Fruit fly (Drosophila melanogaster): ENCODE data around the gene CG33285.

CG33285 gene

dm6 chr3L:21043894-21044682 lies 44.7 kb downstream of the CG33285 start:
- TF ChIP-seq stwl (tag; optimal IDR thresholded peaks at IDR 0.05) (no peak), sens (GFP tag) (peak; percentile 57), Med (GFP tag) (peak; percentile 54), Ets65A (GFP tag) (peak; percentile 54), ara (GFP tag; IDR thresholded peaks at IDR 0.05) (0 out of 2 replicates have a peak, but pooled peaks have one; percentile 17)

- TF ChIP-seq nerfin-1 (tag; optimal IDR thresholded peaks at IDR 0.05) (peak; percentile 7), CG12769 (tag; optimal IDR thresholded peaks at IDR 0.05) (peak; percentile 40), gcm (GFP tag; optimal IDR thresholded peaks at IDR 0.05) (no peak), wor (GFP tag; IDR thresholded peaks at IDR 0.05) (no peak), crol (GFP tag; IDR thresholded peaks at IDR 0.05) (peak; percentile 81), CG7963 (GFP tag; IDR thresholded peaks at IDR 0.05; ENCODE audit: partially characterized antibody) (0 out of 3 replicates have a peak, but pooled peaks have one; percentile 19), sd (tag; optimal IDR thresholded peaks at IDR 0.05) (peak; percentile 41), cg (GFP tag; optimal IDR thresholded peaks at IDR 0.05) (peak; percentile 63), sr (GFP tag; IDR thresholded peaks at IDR 0.05) (peak; percentile 16; the same call in 1 of the 3 replicates), CG11696 (GFP tag; IDR thresholded peaks at IDR 0.05) (0 out of 2 replicates have a peak, but pooled peaks have one; percentile 15), Trl (optimal IDR thresholded peaks at IDR 0.05) (peak; percentile 15 to 17), Trl (GFP tag; optimal IDR thresholded peaks at IDR 0.05) (no peak)
Measured at dm6 chr3L:21043435-21043834, 45.4 kb downstream of the CG33285 start.

- TF ChIP-seq Dref (GFP tag; IDR thresholded peaks at IDR 0.05) = no peak
- TF ChIP-seq CG1024 (GFP tag; IDR thresholded peaks at IDR 0.05) = no peak
- peak; percentile 56; the same call in 1 of the 3 replicates for TF ChIP-seq ci (GFP tag; IDR thresholded peaks at IDR 0.05)
- TF ChIP-seq CG32772 (GFP tag; IDR thresholded peaks at IDR 0.05) = no peak
- TF ChIP-seq az2 (GFP tag; optimal IDR thresholded peaks at IDR 0.05) = peak; percentile 9
- TF ChIP-seq Hr78 (GFP tag; optimal IDR thresholded peaks at IDR 0.05) = no peak
- no peak for TF ChIP-seq cato (GFP tag; optimal IDR thresholded peaks at IDR 0.05; ENCODE audit: borderline replicate concordance)
- TF ChIP-seq CG14441 (GFP tag; IDR thresholded peaks at IDR 0.05) = peak; percentile 38
- TF ChIP-seq NC2β (GFP tag; optimal IDR thresholded peaks at IDR 0.05) = no peak
- peak; percentile 19 for TF ChIP-seq PHDP (tag; optimal IDR thresholded peaks at IDR 0.05)
- no peak for TF ChIP-seq Adf1 (GFP tag; IDR thresholded peaks at IDR 0.05)
- TF ChIP-seq ERR (GFP tag; optimal IDR thresholded peaks at IDR 0.05) = no peak
- TF ChIP-seq CG34422 (GFP tag; IDR thresholded peaks at IDR 0.05) = 0 out of 3 replicates have a peak, but pooled peaks have one; percentile 27
- peak; percentile 50 for TF ChIP-seq slbo (GFP tag; IDR thresholded peaks at IDR 0.05)
- no peak for TF ChIP-seq cad (GFP tag; optimal IDR thresholded peaks at IDR 0.05)
- TF ChIP-seq CG9437 (GFP tag; optimal IDR thresholded peaks at IDR 0.05) = peak; percentile 11
- TF ChIP-seq CG30431 (GFP tag; optimal IDR thresholded peaks at IDR 0.05) = no peak
- TF ChIP-seq tgo (GFP tag; IDR thresholded peaks at IDR 0.05) = 0 out of 3 replicates have a peak, but pooled peaks have one; percentile 14
- no peak for TF ChIP-seq D19A (tag; optimal IDR thresholded peaks at IDR 0.05)
- no peak for TF ChIP-seq CG11723 (GFP tag; optimal IDR thresholded peaks at IDR 0.05)
- peak; percentile 15 for TF ChIP-seq fd3F (GFP tag; optimal IDR thresholded peaks at IDR 0.05)
- TF ChIP-seq fd96Cb (tag; optimal IDR thresholded peaks at IDR 0.05) = peak; percentile 10
- TF ChIP-seq Med (GFP tag) = peak; percentile 85
- TF ChIP-seq E2f2 (GFP tag; IDR thresholded peaks at IDR 0.05) = 0 out of 2 replicates have a peak, but pooled peaks have one; percentile 8
- peak; percentile 16 for TF ChIP-seq ind (GFP tag; optimal IDR thresholded peaks at IDR 0.05)
- TF ChIP-seq CG5245 (GFP tag; optimal IDR thresholded peaks at IDR 0.05) = no peak
- peak; percentile 19; the same call in 1 of the 2 replicates for TF ChIP-seq CG9932 (GFP tag; IDR thresholded peaks at IDR 0.05)
- peak; percentile 1 for TF ChIP-seq Ets65A (GFP tag)
- no peak for TF ChIP-seq vfl (GFP tag; optimal IDR thresholded peaks at IDR 0.05)
- TF ChIP-seq CG32532 (GFP tag; IDR thresholded peaks at IDR 0.05) = peak; percentile 12; the same call in 1 of the 2 replicates
Measured at dm6 chr3L:21041952-21042933, 46.5 kb downstream of the CG33285 start.

All from whole organism, embryonic.